Fruit fly (Drosophila melanogaster): ENCODE data around the gene Lint-O.

The Lint-O gene

DNA sequence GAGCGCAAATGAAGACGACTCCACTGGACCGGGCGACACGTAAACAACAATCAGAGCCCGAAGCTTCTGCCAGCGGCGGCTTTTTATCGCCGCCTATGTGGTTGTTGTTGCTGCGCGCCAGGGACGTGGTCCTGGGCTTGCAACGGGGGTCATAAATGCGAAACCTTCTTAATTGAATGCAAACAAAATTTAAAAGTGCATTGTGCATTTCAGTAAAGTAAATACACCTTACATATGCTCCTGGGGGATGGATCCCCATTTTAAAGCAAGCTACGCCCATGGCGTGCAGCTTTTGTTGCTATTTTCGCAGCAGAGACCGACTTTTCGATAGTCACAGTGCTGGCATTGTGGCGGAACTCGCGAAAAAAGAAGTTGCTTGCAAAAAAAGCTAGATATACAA, 5.2 kb downstream of the Lint-O start, which contains the start of gene Ugalt (continued):
- TF ChIP-seq CG16863 (GFP tag; optimal IDR thresholded peaks at IDR 0.05) (peak; percentile 100), sr (GFP tag; IDR thresholded peaks at IDR 0.05) (peak; percentile 100), scrt (GFP tag; optimal IDR thresholded peaks at IDR 0.05) (peak; percentile 100), ranshi (GFP tag; IDR thresholded peaks at IDR 0.05) (peak; percentile 100), Six4 (GFP tag; optimal IDR thresholded peaks at IDR 0.05) (peak; percentile 100), nau (GFP tag; optimal IDR thresholded peaks at IDR 0.05) (peak; percentile 100), dmrt11E (tag; optimal IDR thresholded peaks at IDR 0.05) (peak; percentile 99), CG32772 (GFP tag; IDR thresholded peaks at IDR 0.05) (peak; percentile 100), CG4424 (GFP tag; optimal IDR thresholded peaks at IDR 0.05) (peak; percentile 100), gfzf (GFP tag; optimal IDR thresholded peaks at IDR 0.05) (peak; percentile 55), dpn (GFP tag; optimal IDR thresholded peaks at IDR 0.05) (peak; percentile 100), jigr1 (GFP tag; IDR thresholded peaks at IDR 0.05) (peak; percentile 100), unpg (GFP tag; optimal IDR thresholded peaks at IDR 0.05) (peak; percentile 100), bowl (GFP tag; IDR thresholded peaks at IDR 0.05) (peak; percentile 100), chif (GFP tag; optimal IDR thresholded peaks at IDR 0.05) (peak; percentile 100), lab (GFP tag; optimal IDR thresholded peaks at IDR 0.05) (peak; percentile 100), CG15269 (tag; optimal IDR thresholded peaks at IDR 0.05) (peak; percentile 100), NK7.1 (GFP tag; optimal IDR thresholded peaks at IDR 0.05) (peak; percentile 100), CG15514 (GFP tag; optimal IDR thresholded peaks at IDR 0.05) (peak; percentile 97), CG14710 (tag; optimal IDR thresholded peaks at IDR 0.05) (peak; percentile 99), wor (GFP tag; IDR thresholded peaks at IDR 0.05) (peak; percentile 100), slou (GFP tag; optimal IDR thresholded peaks at IDR 0.05) (peak; percentile 100), NfI (GFP tag; optimal IDR thresholded peaks at IDR 0.05) (peak; percentile 100), CG5180 (GFP tag; optimal IDR thresholded peaks at IDR 0.05) (peak; percentile 96), CoRest (tag; optimal IDR thresholded peaks at IDR 0.05) (peak; percentile 100), kah (GFP tag; optimal IDR thresholded peaks at IDR 0.05) (peak; percentile 100), MTF-1 (GFP tag; optimal IDR thresholded peaks at IDR 0.05; ENCODE audit: borderline replicate concordance) (peak; percentile 100), salm (tag; optimal IDR thresholded peaks at IDR 0.05) (peak; percentile 100), Opbp (GFP tag; IDR thresholded peaks at IDR 0.05; ENCODE audit: partially characterized antibody) (peak; percentile 51; the same call in 1 of the 3 replicates), pb (GFP tag; optimal IDR thresholded peaks at IDR 0.05) (peak; percentile 100), Hsf (GFP tag; optimal IDR thresholded peaks at IDR 0.05) (peak; percentile 100), Doc2 (GFP tag; IDR thresholded peaks at IDR 0.05) (peak; percentile 100), CG12744 (GFP tag; optimal IDR thresholded peaks at IDR 0.05) (peak; percentile 100), CG2889 (GFP tag; IDR thresholded peaks at IDR 0.05) (peak; percentile 100), CG11504 (tag; optimal IDR thresholded peaks at IDR 0.05) (peak; percentile 99), MESR4 (GFP tag; optimal IDR thresholded peaks at IDR 0.05) (peak; percentile 100), CG4404 (GFP tag; IDR thresholded peaks at IDR 0.05) (peak; percentile 100), Trl (optimal IDR thresholded peaks at IDR 0.05) (no peak), Trl (GFP tag; optimal IDR thresholded peaks at IDR 0.05) (peak; percentile 100), CG2202 (tag; optimal IDR thresholded peaks at IDR 0.05) (peak; percentile 100), CG18764 (GFP tag; optimal IDR thresholded peaks at IDR 0.05) (peak; percentile 100), Dad (GFP tag; optimal IDR thresholded peaks at IDR 0.05) (peak; percentile 100), fd3F (GFP tag; optimal IDR thresholded peaks at IDR 0.05) (peak; percentile 100), cad (GFP tag; optimal IDR thresholded peaks at IDR 0.05) (no peak), cwo (GFP tag; optimal IDR thresholded peaks at IDR 0.05) (peak; percentile 100), CG11560 (tag; IDR thresholded peaks at IDR 0.05) (peak; percentile 98), bbx (GFP tag; IDR thresholded peaks at IDR 0.05; ENCODE audit: partially characterized antibody) (peak; percentile 51), ab (GFP tag; optimal IDR thresholded peaks at IDR 0.05) (peak; percentile 100), CG1602 (GFP tag; optimal IDR thresholded peaks at IDR 0.05) (peak; percentile 100), CG13123 (GFP tag; optimal IDR thresholded peaks at IDR 0.05) (peak; percentile 100), tgo (GFP tag; IDR thresholded peaks at IDR 0.05) (peak; percentile 100)
